Fruit fly (Drosophila melanogaster): ENCODE data around the gene CRAT.
A peak's percentile ranks its signal among the peaks of the same experiment; 100 is the strongest.

The CRAT gene

DNA sequence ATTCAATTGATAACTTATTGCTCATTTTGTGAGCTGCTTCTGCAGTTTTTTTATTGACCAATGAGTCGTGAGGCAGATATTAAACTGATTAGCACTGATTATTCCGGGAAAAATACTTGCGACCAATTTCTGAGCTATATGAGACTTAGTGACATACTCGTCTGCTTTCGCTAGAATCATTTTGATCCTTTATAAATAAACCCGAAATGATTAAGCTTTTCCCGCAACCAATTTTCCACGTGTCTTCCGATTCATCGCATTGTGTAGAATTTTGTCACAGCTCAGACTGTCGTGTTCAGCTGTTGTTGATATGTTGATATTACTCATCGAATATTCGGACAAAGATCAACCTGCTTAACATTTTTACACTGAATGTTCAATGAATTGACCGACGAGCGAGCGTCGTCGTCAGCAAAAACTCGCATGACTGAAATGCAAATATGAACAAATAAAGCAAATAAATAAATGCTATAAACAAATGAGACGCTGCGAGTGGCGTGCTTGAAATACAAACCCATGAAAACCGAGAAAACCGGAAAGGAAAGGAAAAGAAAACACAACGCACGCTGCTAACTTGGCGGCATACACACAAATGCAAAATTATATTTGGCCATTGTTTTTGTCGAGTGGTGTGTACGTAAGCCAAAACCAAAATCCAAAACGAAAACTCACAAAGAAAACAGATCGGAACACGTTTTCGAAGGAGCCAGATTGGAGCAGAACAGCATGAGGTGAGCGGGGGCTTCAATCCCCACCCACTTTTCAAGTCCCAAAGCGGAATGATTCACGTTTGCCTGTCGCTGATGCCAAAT, 25.1 kb upstream of the CRAT start:
- TF ChIP-seq cic (GFP tag; optimal IDR thresholded peaks at IDR 0.05) (peak; percentile 48), tj (GFP tag; optimal IDR thresholded peaks at IDR 0.05) (peak; percentile 90), CG7045 (GFP tag; optimal IDR thresholded peaks at IDR 0.05) (no peak), CG12768 (GFP tag; optimal IDR thresholded peaks at IDR 0.05) (peak; percentile 10), cnc (optimal IDR thresholded peaks at IDR 0.05) (no peak), CG5204 (GFP tag; optimal IDR thresholded peaks at IDR 0.05) (no peak), Mnt (GFP tag; optimal IDR thresholded peaks at IDR 0.05) (peak; percentile 19), ovo (GFP tag; optimal IDR thresholded peaks at IDR 0.05) (peak; percentile 7), Crg-1 (GFP tag; optimal IDR thresholded peaks at IDR 0.05) (no peak), bab1 (GFP tag; optimal IDR thresholded peaks at IDR 0.05) (no peak), CG7101 (tag; optimal IDR thresholded peaks at IDR 0.05) (no peak), Clk (GFP tag; optimal IDR thresholded peaks at IDR 0.05) (no peak), CG1620 (GFP tag; optimal IDR thresholded peaks at IDR 0.05) (no peak), Hr96 (GFP tag; optimal IDR thresholded peaks at IDR 0.05) (no peak), CG14711 (tag; optimal IDR thresholded peaks at IDR 0.05) (peak; percentile 8), kay (GFP tag; ENCODE audit: borderline replicate concordance) (peak; percentile 92), CG33017 (tag; optimal IDR thresholded peaks at IDR 0.05) (no peak), pad (GFP tag; optimal IDR thresholded peaks at IDR 0.05) (no peak), toe (GFP tag; optimal IDR thresholded peaks at IDR 0.05) (no peak), CG11617 (GFP tag; optimal IDR thresholded peaks at IDR 0.05) (no peak)

DNA sequence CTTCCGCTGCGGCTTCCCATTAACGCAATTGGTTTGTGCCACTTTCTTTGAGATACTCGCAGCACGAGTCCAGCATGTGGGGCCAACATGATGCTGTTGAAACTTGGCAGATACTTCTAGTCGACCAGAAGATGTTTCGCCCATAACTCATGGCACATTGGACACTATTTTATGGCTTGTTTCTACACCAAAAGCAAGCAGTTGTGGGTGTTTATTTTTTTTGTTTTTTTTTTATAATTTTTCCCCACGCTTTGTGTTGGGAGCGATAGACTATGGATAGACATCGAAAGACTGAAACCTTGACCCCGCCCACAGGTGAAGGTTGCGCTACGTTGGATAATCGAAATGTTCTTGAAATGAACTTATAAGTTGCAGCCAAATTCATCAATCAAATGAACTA, 23.9 kb upstream of the CRAT start:
- TF ChIP-seq CG5204 (GFP tag; optimal IDR thresholded peaks at IDR 0.05), result no peak
- no peak for TF ChIP-seq CG1620 (GFP tag; optimal IDR thresholded peaks at IDR 0.05)
- TF ChIP-seq CG12768 (GFP tag; optimal IDR thresholded peaks at IDR 0.05), result no peak
- TF ChIP-seq tj (GFP tag; optimal IDR thresholded peaks at IDR 0.05), result no peak
- TF ChIP-seq CG14711 (tag; optimal IDR thresholded peaks at IDR 0.05), result no peak
- no peak for TF ChIP-seq ovo (GFP tag; optimal IDR thresholded peaks at IDR 0.05)
- no peak for TF ChIP-seq toe (GFP tag; optimal IDR thresholded peaks at IDR 0.05)
- TF ChIP-seq Crg-1 (GFP tag; optimal IDR thresholded peaks at IDR 0.05), result no peak
- TF ChIP-seq cic (GFP tag; optimal IDR thresholded peaks at IDR 0.05), result no peak
- TF ChIP-seq CG7101 (tag; optimal IDR thresholded peaks at IDR 0.05), result no peak
- no peak for TF ChIP-seq CG11617 (GFP tag; optimal IDR thresholded peaks at IDR 0.05)
- TF ChIP-seq Clk (GFP tag; optimal IDR thresholded peaks at IDR 0.05), result no peak
- TF ChIP-seq kay (GFP tag; ENCODE audit: borderline replicate concordance), result no peak
- no peak for TF ChIP-seq Hr96 (GFP tag; optimal IDR thresholded peaks at IDR 0.05)
- TF ChIP-seq pad (GFP tag; optimal IDR thresholded peaks at IDR 0.05), result no peak
- TF ChIP-seq CG7045 (GFP tag; optimal IDR thresholded peaks at IDR 0.05), result no peak
- TF ChIP-seq bab1 (GFP tag; optimal IDR thresholded peaks at IDR 0.05), result no peak
- TF ChIP-seq Mnt (GFP tag; optimal IDR thresholded peaks at IDR 0.05), result no peak
- TF ChIP-seq CG33017 (tag; optimal IDR thresholded peaks at IDR 0.05), result no peak
- no peak for TF ChIP-seq cnc (optimal IDR thresholded peaks at IDR 0.05)

DNA sequence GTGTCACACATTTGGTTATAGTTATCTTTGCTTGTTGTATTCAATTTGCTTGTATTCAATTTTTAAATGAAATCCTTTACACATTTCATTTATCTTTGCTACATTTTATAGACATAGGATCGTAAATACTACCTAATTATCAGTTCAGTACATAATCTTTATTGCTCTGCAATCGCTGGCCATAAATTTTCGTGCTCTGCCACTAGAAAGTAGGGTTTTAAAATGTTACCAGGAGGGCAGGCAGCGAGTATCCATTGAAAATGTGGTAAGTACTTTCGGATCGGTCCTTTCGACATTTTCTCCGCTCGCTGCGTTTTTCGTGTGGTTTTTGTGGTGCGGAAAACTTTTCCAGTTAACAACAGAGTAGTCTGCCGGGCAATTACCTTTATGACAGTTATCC, 23.4 kb upstream of the CRAT start:
- TF ChIP-seq tj (GFP tag; optimal IDR thresholded peaks at IDR 0.05) (peak; percentile 6), bab1 (GFP tag; optimal IDR thresholded peaks at IDR 0.05) (no peak), cnc (optimal IDR thresholded peaks at IDR 0.05) (no peak)

DNA sequence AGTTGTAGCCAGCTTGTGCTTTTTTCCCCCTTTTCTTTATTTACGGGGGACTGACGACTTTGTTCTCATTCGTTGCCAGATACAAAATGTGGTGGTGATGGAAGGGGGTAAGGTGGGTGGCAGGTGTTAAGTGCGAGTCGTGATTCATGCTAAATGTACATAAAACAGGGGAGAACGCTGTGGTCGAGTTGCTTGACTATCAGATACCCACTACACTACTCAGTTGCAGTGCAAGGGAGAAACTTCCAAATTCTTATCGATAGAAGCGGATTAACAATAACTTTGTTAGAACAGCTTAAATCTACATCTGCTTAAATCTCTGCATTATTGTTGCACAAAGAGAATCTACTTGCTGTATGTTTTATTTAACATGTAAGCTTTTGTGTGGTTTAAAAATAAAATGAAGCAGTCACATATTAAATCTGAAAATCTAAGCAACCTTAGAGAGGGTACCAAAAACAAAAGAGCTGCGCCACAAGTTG, 21.8 kb upstream of the CRAT start:
- TF ChIP-seq Hr96 (GFP tag; optimal IDR thresholded peaks at IDR 0.05) (peak; percentile 32), CG7045 (GFP tag; optimal IDR thresholded peaks at IDR 0.05) (peak; percentile 58), cic (GFP tag; optimal IDR thresholded peaks at IDR 0.05) (no peak), ovo (GFP tag; optimal IDR thresholded peaks at IDR 0.05) (no peak), tj (GFP tag; optimal IDR thresholded peaks at IDR 0.05) (peak; percentile 41), CG5204 (GFP tag; optimal IDR thresholded peaks at IDR 0.05) (peak; percentile 67), Mnt (GFP tag; optimal IDR thresholded peaks at IDR 0.05) (no peak), CG33017 (tag; optimal IDR thresholded peaks at IDR 0.05) (peak; percentile 31), kay (GFP tag; ENCODE audit: borderline replicate concordance) (peak; percentile 98), CG1620 (GFP tag; optimal IDR thresholded peaks at IDR 0.05) (peak; percentile 2), Clk (GFP tag; optimal IDR thresholded peaks at IDR 0.05) (no peak), cnc (optimal IDR thresholded peaks at IDR 0.05) (no peak), CG7101 (tag; optimal IDR thresholded peaks at IDR 0.05) (peak; percentile 63), CG14711 (tag; optimal IDR thresholded peaks at IDR 0.05) (peak; percentile 24), toe (GFP tag; optimal IDR thresholded peaks at IDR 0.05) (no peak), CG12768 (GFP tag; optimal IDR thresholded peaks at IDR 0.05) (peak; percentile 32), pad (GFP tag; optimal IDR thresholded peaks at IDR 0.05) (peak; percentile 26), Crg-1 (GFP tag; optimal IDR thresholded peaks at IDR 0.05) (no peak), bab1 (GFP tag; optimal IDR thresholded peaks at IDR 0.05) (peak; percentile 10), CG11617 (GFP tag; optimal IDR thresholded peaks at IDR 0.05) (peak; percentile 62)

DNA sequence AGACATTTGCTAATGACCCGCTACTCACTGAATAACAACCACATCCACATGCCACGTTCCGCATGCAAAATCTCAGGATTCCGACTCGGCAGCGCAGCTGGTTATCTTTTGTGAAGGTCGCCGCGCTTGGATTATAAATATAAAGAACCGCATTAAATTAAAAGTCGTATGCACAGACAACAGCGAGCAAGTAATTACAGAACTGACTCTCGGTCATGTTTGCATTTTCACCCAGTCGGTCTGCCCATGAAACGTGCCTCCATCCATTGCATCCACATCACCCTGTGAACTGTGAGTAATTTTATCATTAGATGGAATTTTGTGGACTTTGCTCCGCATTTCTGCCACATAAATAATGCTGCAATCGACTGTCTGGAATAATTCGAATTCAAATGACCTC, 20.8 kb upstream of the CRAT start:
- TF ChIP-seq bab1 (GFP tag; optimal IDR thresholded peaks at IDR 0.05), result no peak
- TF ChIP-seq cnc (optimal IDR thresholded peaks at IDR 0.05), result no peak
- TF ChIP-seq CG7101 (tag; optimal IDR thresholded peaks at IDR 0.05), result no peak
- no peak for TF ChIP-seq Mnt (GFP tag; optimal IDR thresholded peaks at IDR 0.05)
- TF ChIP-seq tj (GFP tag; optimal IDR thresholded peaks at IDR 0.05), result no peak
- no peak for TF ChIP-seq pad (GFP tag; optimal IDR thresholded peaks at IDR 0.05)
- no peak for TF ChIP-seq toe (GFP tag; optimal IDR thresholded peaks at IDR 0.05)
- TF ChIP-seq kay (GFP tag; ENCODE audit: borderline replicate concordance), result no peak
- TF ChIP-seq CG14711 (tag; optimal IDR thresholded peaks at IDR 0.05), result no peak
- TF ChIP-seq CG7045 (GFP tag; optimal IDR thresholded peaks at IDR 0.05), result no peak
- no peak for TF ChIP-seq cic (GFP tag; optimal IDR thresholded peaks at IDR 0.05)
- TF ChIP-seq Crg-1 (GFP tag; optimal IDR thresholded peaks at IDR 0.05), result no peak
